Fruit fly (Drosophila melanogaster): ENCODE data around the gene CG46463.

The CG46463 gene

dm6 chr3L:3485088-3485710 is 24.1 kb downstream of the CG46463 start:
- peak; percentile 39 for TF ChIP-seq CG15710 (tag; optimal IDR thresholded peaks at IDR 0.05)
- no peak for TF ChIP-seq CG17806 (tag; optimal IDR thresholded peaks at IDR 0.05)
- 0 out of 3 replicates have a peak, but pooled peaks have one; percentile 11 for TF ChIP-seq CG4496 (GFP tag; IDR thresholded peaks at IDR 0.05)
- peak; percentile 45; the same call in 1 of the 3 replicates for TF ChIP-seq fd96Ca (GFP tag; IDR thresholded peaks at IDR 0.05)
- 0 out of 2 replicates have a peak, but pooled peaks have one; percentile 5 for TF ChIP-seq Ets98B (GFP tag; IDR thresholded peaks at IDR 0.05)
- TF ChIP-seq CG9948 (tag; optimal IDR thresholded peaks at IDR 0.05): no peak
- no peak for TF ChIP-seq D1 (tag; optimal IDR thresholded peaks at IDR 0.05)
- no peak for TF ChIP-seq EcR (GFP tag; optimal IDR thresholded peaks at IDR 0.05)
- TF ChIP-seq CG8159 (tag; optimal IDR thresholded peaks at IDR 0.05): peak; percentile 47
- TF ChIP-seq CG14655 (GFP tag; optimal IDR thresholded peaks at IDR 0.05): peak; percentile 21
- TF ChIP-seq CG12605 (GFP tag; IDR thresholded peaks at IDR 0.05): 0 out of 2 replicates have a peak, but pooled peaks have one; percentile 21
- TF ChIP-seq Snoo (tag; optimal IDR thresholded peaks at IDR 0.05): peak; percentile 13
- no peak for TF ChIP-seq CG34367 (tag; optimal IDR thresholded peaks at IDR 0.05)

DNA sequence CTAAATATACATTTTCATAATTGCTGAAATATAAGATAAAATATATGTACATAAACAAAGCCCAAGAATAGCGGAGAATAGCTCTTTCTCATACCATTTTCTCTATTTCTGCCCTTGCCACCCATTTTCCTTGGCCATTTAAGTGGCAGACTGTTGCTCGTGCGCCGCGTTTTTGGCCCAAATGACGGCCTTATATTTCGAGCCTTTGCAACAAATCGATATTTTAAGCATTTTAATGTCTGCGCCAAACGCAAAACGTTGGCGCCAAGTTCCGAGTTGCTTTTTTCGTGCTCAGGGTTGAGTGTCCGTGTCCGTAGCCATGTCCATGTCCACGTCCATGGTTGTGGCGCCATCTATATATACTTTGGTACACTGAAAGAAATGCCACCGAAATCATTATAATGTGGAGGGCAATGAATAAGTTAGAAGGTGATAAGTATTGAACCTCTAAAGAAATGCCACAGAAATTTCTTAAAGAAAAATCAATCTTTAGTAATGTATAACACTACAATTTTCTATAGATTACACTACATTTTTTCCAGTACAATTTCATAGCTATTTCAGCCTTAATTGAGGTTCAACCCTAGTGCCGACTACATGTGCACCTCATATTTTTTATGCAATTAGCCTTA is 31.1 kb downstream of the CG46463 start:
- TF ChIP-seq Ets98B (GFP tag; IDR thresholded peaks at IDR 0.05) (no peak), Snoo (tag; optimal IDR thresholded peaks at IDR 0.05) (no peak), CG13204 (GFP tag; optimal IDR thresholded peaks at IDR 0.05) (no peak), CG17806 (tag; optimal IDR thresholded peaks at IDR 0.05) (no peak), CG8159 (tag; optimal IDR thresholded peaks at IDR 0.05) (no peak), CG34367 (tag; optimal IDR thresholded peaks at IDR 0.05) (no peak), CG4496 (GFP tag; IDR thresholded peaks at IDR 0.05) (no peak), CG14655 (GFP tag; optimal IDR thresholded peaks at IDR 0.05) (no peak), fd96Ca (GFP tag; IDR thresholded peaks at IDR 0.05) (no peak), D1 (tag; optimal IDR thresholded peaks at IDR 0.05) (no peak), gl (tag; optimal IDR thresholded peaks at IDR 0.05) (no peak), Pif1B (GFP tag; optimal IDR thresholded peaks at IDR 0.05) (no peak), CG15710 (tag; optimal IDR thresholded peaks at IDR 0.05) (no peak), CG10348 (GFP tag; IDR thresholded peaks at IDR 0.05) (no peak)

DNA sequence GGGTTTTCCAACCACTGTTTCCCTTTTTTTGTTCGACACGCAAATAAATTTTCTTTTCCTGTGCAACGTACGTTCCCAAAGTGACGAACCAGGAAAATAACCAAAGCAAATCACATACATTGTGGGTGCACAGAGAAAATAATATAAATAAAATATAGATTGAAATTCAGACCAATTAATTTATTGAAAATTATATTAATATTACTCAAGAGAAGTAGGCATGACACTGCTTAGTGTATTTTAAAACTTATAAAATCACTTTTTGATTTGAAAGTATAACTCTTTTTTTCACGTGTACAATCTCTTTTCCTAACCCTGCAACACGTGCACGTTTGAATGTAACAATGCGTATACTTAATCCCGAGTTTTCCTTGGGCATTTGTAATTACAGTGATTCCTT is 35.5 kb downstream of the CG46463 start:
- TF ChIP-seq CG15710 (tag; optimal IDR thresholded peaks at IDR 0.05) (peak; percentile 21), CG8159 (tag; optimal IDR thresholded peaks at IDR 0.05) (peak; percentile 8), CG4496 (GFP tag; IDR thresholded peaks at IDR 0.05) (0 out of 3 replicates have a peak, but pooled peaks have one; percentile 25), CG8301 (tag; optimal IDR thresholded peaks at IDR 0.05) (peak; percentile 5), CG14655 (GFP tag; optimal IDR thresholded peaks at IDR 0.05) (peak; percentile 35), Snoo (tag; optimal IDR thresholded peaks at IDR 0.05) (no peak)

- TF ChIP-seq CG8301 (tag; optimal IDR thresholded peaks at IDR 0.05) (no peak), Snoo (tag; optimal IDR thresholded peaks at IDR 0.05) (no peak), CG14655 (GFP tag; optimal IDR thresholded peaks at IDR 0.05) (peak; percentile 25)
These were observed 42.1 kb downstream of the CG46463 start for dm6 chr3L:3503248-3503647.

DNA sequence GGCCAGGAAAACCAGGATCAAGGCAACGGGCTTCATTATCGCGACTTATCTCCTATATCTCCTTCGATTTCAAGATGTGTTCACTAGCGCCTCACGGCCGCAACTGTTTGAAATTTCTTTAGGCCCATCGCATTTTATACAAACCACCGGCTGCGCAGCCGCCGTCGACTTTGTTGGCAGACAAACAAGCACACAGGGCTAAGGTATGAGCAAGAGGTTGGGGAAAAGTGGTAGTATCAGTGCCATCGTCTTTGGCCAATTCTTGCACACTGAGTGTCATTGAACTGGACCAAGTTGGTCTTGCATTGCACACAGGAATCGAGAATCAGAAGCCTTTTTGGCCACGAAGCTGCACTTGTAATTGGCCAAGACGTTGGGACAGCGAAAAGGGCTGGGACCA is 51.5 kb downstream of the CG46463 start, which contains the start of gene ImpE2:
TSS of gene ImpE2 (minus strand) at position 115 of the 400 bp plus-strand sequence.
- TF ChIP-seq D1 (tag; optimal IDR thresholded peaks at IDR 0.05): no peak
- TF ChIP-seq EcR (GFP tag; optimal IDR thresholded peaks at IDR 0.05): peak; percentile 73
- no peak for TF ChIP-seq rn (GFP tag; IDR thresholded peaks at IDR 0.05)
- no peak for TF ChIP-seq Ets98B (GFP tag; IDR thresholded peaks at IDR 0.05)

dm6 chr3L:3512998-3513397 is 51.9 kb downstream of the CG46463 start:
- TF ChIP-seq CG8159 (tag; optimal IDR thresholded peaks at IDR 0.05) (peak; percentile 61), CG15710 (tag; optimal IDR thresholded peaks at IDR 0.05) (peak; percentile 32), CG4496 (GFP tag; IDR thresholded peaks at IDR 0.05) (no peak), rn (GFP tag; IDR thresholded peaks at IDR 0.05) (no peak), gl (tag; optimal IDR thresholded peaks at IDR 0.05) (no peak), CG17806 (tag; optimal IDR thresholded peaks at IDR 0.05) (peak; percentile 76), CG14655 (GFP tag; optimal IDR thresholded peaks at IDR 0.05) (peak; percentile 82), CG8301 (tag; optimal IDR thresholded peaks at IDR 0.05) (peak; percentile 48), D1 (tag; optimal IDR thresholded peaks at IDR 0.05) (peak; percentile 28), CG34367 (tag; optimal IDR thresholded peaks at IDR 0.05) (peak; percentile 72), EcR (GFP tag; optimal IDR thresholded peaks at IDR 0.05) (no peak), Pif1B (GFP tag; optimal IDR thresholded peaks at IDR 0.05) (peak; percentile 19), CG9948 (tag; optimal IDR thresholded peaks at IDR 0.05) (peak; percentile 90), CG32121 (GFP tag; IDR thresholded peaks at IDR 0.05) (no peak), CG12605 (GFP tag; IDR thresholded peaks at IDR 0.05) (0 out of 2 replicates have a peak, but pooled peaks have one; percentile 9), Pif1A (GFP tag; optimal IDR thresholded peaks at IDR 0.05) (peak; percentile 33), CG10348 (GFP tag; IDR thresholded peaks at IDR 0.05) (no peak)
